Fruit fly (Drosophila melanogaster): ENCODE data around the gene Qsox4.
A peak's percentile ranks its signal among the peaks of the same experiment; 100 is the strongest.

Gene Qsox4

DNA sequence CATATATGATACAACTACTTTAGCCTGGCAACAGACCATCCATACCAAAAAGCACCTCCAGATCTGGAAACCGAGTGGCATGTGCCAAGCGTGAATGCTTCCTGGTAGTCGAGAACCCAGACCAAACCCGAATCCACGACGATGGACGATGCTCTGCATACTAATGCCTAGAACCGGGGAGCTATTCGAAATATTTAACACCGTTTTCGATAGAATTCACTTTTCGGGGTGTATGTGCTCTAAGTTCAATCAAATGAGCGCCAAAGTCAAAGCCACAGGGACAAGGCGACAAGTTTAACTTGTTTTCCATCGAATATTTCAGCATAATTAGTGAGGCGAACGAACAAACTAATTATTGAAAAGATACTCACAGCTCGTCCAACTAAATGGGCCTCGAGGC lies 39.8 kb upstream of the Qsox4 start (continued):
- TF ChIP-seq hkb (optimal IDR thresholded peaks at IDR 0.05) = no peak
- TF ChIP-seq hkb (GFP tag; IDR thresholded peaks at IDR 0.05) = no peak
- TF ChIP-seq ro (GFP tag; IDR thresholded peaks at IDR 0.05) = no peak
- TF ChIP-seq vvl (GFP tag; IDR thresholded peaks at IDR 0.05) = peak; percentile 57; the same call in 1 of the 2 replicates
- no peak for TF ChIP-seq Usf (GFP tag; optimal IDR thresholded peaks at IDR 0.05)
- TF ChIP-seq CG9609 (GFP tag; optimal IDR thresholded peaks at IDR 0.05) = no peak
- TF ChIP-seq ham (GFP tag; IDR thresholded peaks at IDR 0.05) = no peak
- TF ChIP-seq Stat92E (GFP tag; optimal IDR thresholded peaks at IDR 0.05) = peak in 1 of 3 experiments; percentile 15
- peak; percentile 85 for TF ChIP-seq kni (GFP tag; optimal IDR thresholded peaks at IDR 0.05)
- TF ChIP-seq CG2199 (GFP tag; IDR thresholded peaks at IDR 0.05) = 0 out of 3 replicates have a peak, but pooled peaks have one; percentile 37
- no peak for TF ChIP-seq mam (GFP tag; optimal IDR thresholded peaks at IDR 0.05)
- no peak for TF ChIP-seq ftz-f1 (GFP tag; optimal IDR thresholded peaks at IDR 0.05)
- no peak for TF ChIP-seq CTCF (GFP tag; optimal IDR thresholded peaks at IDR 0.05)
- TF ChIP-seq CG11696 (GFP tag; IDR thresholded peaks at IDR 0.05) = no peak
- TF ChIP-seq NK7.1 (GFP tag; optimal IDR thresholded peaks at IDR 0.05) = no peak
- TF ChIP-seq CG15011 (GFP tag; optimal IDR thresholded peaks at IDR 0.05) = no peak
- no peak for TF ChIP-seq CG7928 (GFP tag; optimal IDR thresholded peaks at IDR 0.05)
- no peak for TF ChIP-seq ab (GFP tag; optimal IDR thresholded peaks at IDR 0.05)
- no peak for TF ChIP-seq tio (GFP tag; optimal IDR thresholded peaks at IDR 0.05)
- TF ChIP-seq Blimp-1 (GFP tag; optimal IDR thresholded peaks at IDR 0.05) = peak; percentile 8
- no peak for TF ChIP-seq CG6689 (GFP tag; IDR thresholded peaks at IDR 0.05)
- TF ChIP-seq Hmr (GFP tag; optimal IDR thresholded peaks at IDR 0.05) = no peak
- TF ChIP-seq gsb (GFP tag; IDR thresholded peaks at IDR 0.05) = no peak
- TF ChIP-seq insv (GFP tag; optimal IDR thresholded peaks at IDR 0.05) = no peak
- TF ChIP-seq br (optimal IDR thresholded peaks at IDR 0.05) = no peak
- no peak for TF ChIP-seq Atf6 (GFP tag; IDR thresholded peaks at IDR 0.05)
- TF ChIP-seq CG3407 (GFP tag; optimal IDR thresholded peaks at IDR 0.05) = no peak
- TF ChIP-seq Rfx (GFP tag; IDR thresholded peaks at IDR 0.05) = no peak
- no peak for TF ChIP-seq Fer1 (GFP tag; optimal IDR thresholded peaks at IDR 0.05)
- peak; percentile 35 for TF ChIP-seq abd-A (tag; optimal IDR thresholded peaks at IDR 0.05)
- TF ChIP-seq sqz (GFP tag; optimal IDR thresholded peaks at IDR 0.05) = no peak
- 0 out of 2 replicates have a peak, but pooled peaks have one; percentile 13 for TF ChIP-seq unc-4 (GFP tag; IDR thresholded peaks at IDR 0.05; ENCODE audit: partially characterized antibody)

DNA sequence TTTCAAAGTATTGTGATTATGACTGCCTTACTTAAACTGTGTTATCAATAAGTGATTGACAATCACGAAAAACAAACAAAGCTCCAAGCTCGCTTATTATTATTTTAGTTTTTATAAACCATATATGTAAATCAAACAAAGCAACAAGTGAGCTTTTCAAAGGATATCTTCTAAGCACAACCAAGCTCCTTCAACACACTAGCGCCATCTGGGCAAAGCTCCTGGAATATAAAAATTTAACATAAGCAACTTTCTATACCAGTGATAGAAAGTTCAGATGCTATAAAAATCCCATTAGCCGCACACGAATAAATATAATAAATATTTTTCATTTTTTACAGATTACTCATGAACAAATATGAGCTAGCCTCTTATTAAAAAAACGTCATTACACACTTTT lies 38.1 kb upstream of the Qsox4 start:
- peak; percentile 99 for TF ChIP-seq scrt (GFP tag; optimal IDR thresholded peaks at IDR 0.05)
- TF ChIP-seq CTCF (GFP tag; optimal IDR thresholded peaks at IDR 0.05) = peak; percentile 87
- no peak for TF ChIP-seq Chrac-16 (GFP tag; optimal IDR thresholded peaks at IDR 0.05)

DNA sequence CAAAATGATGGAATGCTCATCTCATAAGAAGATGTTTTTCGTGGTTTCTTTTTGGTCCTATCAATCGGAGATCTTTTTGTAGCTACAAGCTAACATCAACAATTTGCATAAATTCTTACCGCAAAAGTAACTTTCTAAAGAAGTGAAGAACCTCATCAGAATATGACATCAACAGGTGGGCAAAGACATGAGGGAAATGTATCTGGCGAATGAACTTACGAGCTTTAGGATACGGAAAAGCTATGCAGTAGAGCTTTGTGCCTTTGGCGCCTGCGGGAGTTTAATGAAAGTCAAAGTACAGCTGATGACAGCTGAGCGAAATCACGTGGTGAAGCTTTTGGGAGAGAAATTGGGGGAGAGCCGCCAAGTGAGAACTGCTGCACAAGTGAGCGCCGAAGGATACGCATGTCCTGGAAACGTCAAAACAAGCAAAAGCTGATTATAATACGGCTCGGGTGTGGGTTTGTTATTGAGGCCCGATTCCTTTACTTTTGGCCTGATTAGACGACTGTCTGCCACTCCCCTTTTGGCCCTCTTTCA lies 35.8 kb upstream of the Qsox4 start:
- no peak for TF ChIP-seq Gsc (GFP tag; IDR thresholded peaks at IDR 0.05)
- peak; percentile 93 for TF ChIP-seq scrt (GFP tag; optimal IDR thresholded peaks at IDR 0.05)
- TF ChIP-seq CG32532 (GFP tag; IDR thresholded peaks at IDR 0.05) = peak; percentile 10; the same call in 1 of the 2 replicates
- TF ChIP-seq Rx (GFP tag; IDR thresholded peaks at IDR 0.05) = no peak
- TF ChIP-seq CG15601 (tag; optimal IDR thresholded peaks at IDR 0.05) = no peak
- 0 out of 2 replicates have a peak, but pooled peaks have one; percentile 21 for TF ChIP-seq Drgx (GFP tag; IDR thresholded peaks at IDR 0.05)
- TF ChIP-seq CG6765 (GFP tag; optimal IDR thresholded peaks at IDR 0.05) = no peak
- peak; percentile 38 for TF ChIP-seq CTCF (GFP tag; optimal IDR thresholded peaks at IDR 0.05)
- TF ChIP-seq CG1529 (GFP tag; optimal IDR thresholded peaks at IDR 0.05) = no peak
- peak in 1 of 2 experiments; percentile 53 for TF ChIP-seq crp (GFP tag; optimal IDR thresholded peaks at IDR 0.05)
- peak; percentile 73 for TF ChIP-seq ewg (GFP tag; optimal IDR thresholded peaks at IDR 0.05)
- peak; percentile 43 to 54 for TF ChIP-seq Trl (optimal IDR thresholded peaks at IDR 0.05)
- TF ChIP-seq Trl (GFP tag; optimal IDR thresholded peaks at IDR 0.05) = no peak
- peak; percentile 86 for TF ChIP-seq Ets65A (GFP tag)

Data from whole organism, embryonic.